Fruit fly (Drosophila melanogaster): ENCODE data around the gene CG43373.

Gene CG43373

DNA sequence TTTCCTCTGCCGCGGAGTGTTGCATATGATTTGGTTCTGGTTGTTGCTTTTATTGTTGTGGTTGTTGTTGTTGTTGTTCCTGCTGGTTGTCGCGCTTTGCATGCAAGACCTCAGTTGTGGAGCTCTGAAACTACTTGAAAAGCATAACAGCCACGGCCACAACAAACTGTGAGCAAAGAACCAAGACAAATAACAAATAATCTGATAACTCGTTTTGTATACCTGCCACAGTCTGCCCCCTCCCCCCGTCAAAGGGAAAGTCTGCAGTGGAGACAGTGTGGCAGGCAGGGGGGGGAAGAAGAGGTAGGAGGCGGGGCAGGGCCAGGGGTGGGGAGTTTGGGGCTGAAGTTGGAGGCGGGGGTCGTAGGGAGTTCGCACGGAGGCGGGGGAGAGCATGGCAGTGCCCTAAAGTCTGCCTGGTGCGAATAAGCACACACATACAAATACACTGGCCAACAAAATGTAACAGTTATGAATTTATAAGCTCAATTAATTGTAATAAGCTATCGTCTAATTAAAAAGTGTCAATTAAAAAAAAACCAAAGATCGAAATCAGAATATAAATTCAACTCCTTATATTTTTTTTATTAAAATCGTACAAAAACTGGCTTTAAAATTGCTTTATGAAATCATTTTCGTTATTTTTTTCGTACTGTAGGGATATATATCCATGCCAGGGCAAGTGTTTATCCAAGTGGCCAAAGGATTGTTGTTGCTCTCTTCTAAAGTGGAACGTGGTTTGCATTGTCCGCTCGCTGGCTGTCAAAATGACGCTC, 54.5 kb downstream of the CG43373 start:
- TF ChIP-seq bab2 (GFP tag; optimal IDR thresholded peaks at IDR 0.05) (peak; percentile 3), CG33213 (GFP tag; optimal IDR thresholded peaks at IDR 0.05) (no peak), CG10267 (tag; optimal IDR thresholded peaks at IDR 0.05) (peak; percentile 18), CG7928 (GFP tag; optimal IDR thresholded peaks at IDR 0.05) (no peak), eyg (GFP tag; optimal IDR thresholded peaks at IDR 0.05) (no peak), z (GFP tag; IDR thresholded peaks at IDR 0.05) (0 out of 3 replicates have a peak, but pooled peaks have one; percentile 43), Lhr (GFP tag; optimal IDR thresholded peaks at IDR 0.05) (peak; percentile 26), chif (GFP tag; optimal IDR thresholded peaks at IDR 0.05) (peak in 1 of 2 experiments; percentile 26), CG5245 (GFP tag; optimal IDR thresholded peaks at IDR 0.05) (no peak), Ets65A (GFP tag) (no peak), Ada2b (GFP tag; IDR thresholded peaks at IDR 0.05) (no peak), CG4328 (GFP tag; optimal IDR thresholded peaks at IDR 0.05) (no peak), CG7745 (tag; optimal IDR thresholded peaks at IDR 0.05) (no peak), CG2199 (GFP tag; IDR thresholded peaks at IDR 0.05) (no peak), CG12391 (tag; optimal IDR thresholded peaks at IDR 0.05) (peak; percentile 50), CG6689 (GFP tag; IDR thresholded peaks at IDR 0.05) (0 out of 2 replicates have a peak, but pooled peaks have one; percentile 14), Dbx (GFP tag; IDR thresholded peaks at IDR 0.05) (no peak), Sry-δ (GFP tag; optimal IDR thresholded peaks at IDR 0.05) (no peak), CG15011 (GFP tag; optimal IDR thresholded peaks at IDR 0.05) (no peak), dysf (GFP tag; IDR thresholded peaks at IDR 0.05) (no peak), tio (GFP tag; optimal IDR thresholded peaks at IDR 0.05) (no peak), stc (GFP tag; IDR thresholded peaks at IDR 0.05) (no peak), E2f1 (GFP tag; IDR thresholded peaks at IDR 0.05) (no peak), CG18619 (GFP tag; optimal IDR thresholded peaks at IDR 0.05) (no peak), CG11247 (GFP tag; IDR thresholded peaks at IDR 0.05) (no peak), Ssrp (tag; optimal IDR thresholded peaks at IDR 0.05) (peak; percentile 43), Camta (GFP tag; optimal IDR thresholded peaks at IDR 0.05) (no peak), BEAF-32 (GFP tag; optimal IDR thresholded peaks at IDR 0.05) (no peak), sqz (GFP tag; optimal IDR thresholded peaks at IDR 0.05) (no peak), CG8478 (optimal IDR thresholded peaks at IDR 0.05) (no peak), CG10431 (GFP tag; optimal IDR thresholded peaks at IDR 0.05) (no peak), CG1603 (tag; optimal IDR thresholded peaks at IDR 0.05) (peak; percentile 8), CG14965 (GFP tag; optimal IDR thresholded peaks at IDR 0.05; ENCODE audit: borderline replicate concordance) (no peak), crol (GFP tag; IDR thresholded peaks at IDR 0.05) (peak; percentile 99), repo (GFP tag; optimal IDR thresholded peaks at IDR 0.05) (no peak), bsh (GFP tag; optimal IDR thresholded peaks at IDR 0.05) (peak; percentile 30 to 41), Scr (GFP tag; IDR thresholded peaks at IDR 0.05; ENCODE audit: partially characterized antibody) (no peak), esg (GFP tag; conservative IDR thresholded peaks at IDR 0.05) (no peak; the same call in 1 of the 2 replicates), Dad (GFP tag; optimal IDR thresholded peaks at IDR 0.05) (no peak), corto (GFP tag; optimal IDR thresholded peaks at IDR 0.05) (peak; percentile 34), CG12744 (GFP tag; optimal IDR thresholded peaks at IDR 0.05) (no peak), D19A (tag; optimal IDR thresholded peaks at IDR 0.05) (no peak), CG1024 (GFP tag; IDR thresholded peaks at IDR 0.05) (no peak), ci (GFP tag; IDR thresholded peaks at IDR 0.05) (0 out of 3 replicates have a peak, but pooled peaks have one; percentile 54), caup (GFP tag; optimal IDR thresholded peaks at IDR 0.05; ENCODE audit: severe bottlenecking) (no peak), tap (tag; optimal IDR thresholded peaks at IDR 0.05) (no peak), nau (GFP tag; optimal IDR thresholded peaks at IDR 0.05) (no peak), CG8765 (GFP tag; IDR thresholded peaks at IDR 0.05) (no peak), h (optimal IDR thresholded peaks at IDR 0.05) (no peak), HLHmδ (GFP tag; optimal IDR thresholded peaks at IDR 0.05) (peak; percentile 83)
